Worm (Caenorhabditis elegans) whole organism, L4 larva: Measurements from ENCODE around the gene nhr-35.

ENCODE experiments used
- F26F4.8 ChIP-seq: fragments of 200-800 bp; sonication (Bioruptor generic); conservative IDR thresholded peaks from 2 replicates; pipeline ENCODE4 v1.3.6; 2022; ENCODE audit warnings: missing genetic modification characterization, missing compliant biosample characterization
- F49E8.2 ChIP-seq: sonication (generic microtip); optimal IDR thresholded peaks from 2 replicates; lab custom pipeline; 2016; ENCODE audit warnings: missing compliant biosample characterization, mild to moderate bottlenecking, missing genetic modification characterization, borderline replicate concordance
- R02D3.7 ChIP-seq: fragments of 150-350 bp; sonication (generic microtip); optimal IDR thresholded peaks from 3 replicates; lab custom pipeline; 2014; ENCODE audit warnings: missing biosample characterization, missing genetic modification characterization
- T26A8.4 ChIP-seq: fragments of 200-800 bp; sonication (Bioruptor generic); IDR thresholded peaks from 2 replicates; pipeline ENCODE4 v1.3.6; 2022; ENCODE audit warnings: missing genetic modification characterization, missing compliant biosample characterization
- Y105C5A.15 ChIP-seq: fragments of 200-800 bp; sonication (Bioruptor generic); IDR thresholded peaks from 2 replicates; pipeline ENCODE4 v1.3.6; 2022; ENCODE audit warnings: missing genetic modification characterization, missing compliant biosample characterization
- Y5F2A.4 ChIP-seq: fragments of 200-800 bp; sonication (Bioruptor generic); optimal IDR thresholded peaks from 2 replicates; lab custom pipeline; 2018; ENCODE audit warnings: mild to moderate bottlenecking, missing genetic modification characterization, missing compliant biosample characterization
- ZK337.2 ChIP-seq: fragments of 200-800 bp; sonication (Bioruptor generic); IDR thresholded peaks from 2 replicates; pipeline ENCODE4 v1.3.6; 2022; ENCODE audit warnings: missing genetic modification reagents, missing genetic modification characterization, missing compliant biosample characterization
- aha-1 ChIP-seq: fragments of 150-350 bp; peaks from one replicate; lab custom pipeline; 2014; ENCODE audit warnings: missing biosample characterization, missing genetic modification characterization
- aly-2 ChIP-seq: sonication (generic microtip); optimal IDR thresholded peaks from 2 replicates; lab custom pipeline; 2018; ENCODE audit warnings: missing biosample characterization, missing genetic modification characterization
- ceh-28 ChIP-seq: fragments of 150-350 bp; optimal IDR thresholded peaks from 2 replicates; lab custom pipeline; 2014; ENCODE audit warnings: missing biosample characterization, missing genetic modification reagents, missing genetic modification characterization
- ceh-44 ChIP-seq: fragments of 200-800 bp; sonication (Bioruptor generic); IDR thresholded peaks from 2 replicates; pipeline ENCODE4 v1.3.6; 2022; ENCODE audit warnings: missing genetic modification reagents, missing genetic modification characterization, missing compliant biosample characterization
- ces-1 ChIP-seq: fragments of 150-350 bp; sonication (generic microtip); optimal IDR thresholded peaks from 4 replicates; lab custom pipeline; 2014; ENCODE audit warnings: missing biosample characterization, missing genetic modification reagents, missing genetic modification characterization
- daf-12 ChIP-seq: fragments of 150-350 bp; optimal IDR thresholded peaks from 2 replicates; lab custom pipeline; 2014; ENCODE audit warnings: missing biosample characterization, missing genetic modification reagents, missing genetic modification characterization
- dmd-6 ChIP-seq: fragments of 200-800 bp; sonication (Bioruptor generic); IDR thresholded peaks from 2 replicates; pipeline ENCODE4 v1.3.6; 2022; ENCODE audit warnings: missing genetic modification reagents, missing genetic modification characterization, missing compliant biosample characterization
- dmd-9 ChIP-seq: fragments of 200-800 bp; sonication (Bioruptor generic); IDR thresholded peaks from 2 replicates; pipeline ENCODE4 v1.3.6; 2022; ENCODE audit warnings: missing genetic modification reagents, missing genetic modification characterization, missing compliant biosample characterization
- dve-1 ChIP-seq: sonication (generic microtip); optimal IDR thresholded peaks from 2 replicates; lab custom pipeline; 2017; ENCODE audit warnings: antibody characterized with exemption, mild to moderate bottlenecking, missing genetic modification characterization, missing compliant biosample characterization; ENCODE audit not compliant: insufficient read depth
- fkh-10 ChIP-seq: fragments of 150-350 bp; optimal IDR thresholded peaks from 2 replicates; lab custom pipeline; 2014; ENCODE audit warnings: missing biosample characterization, missing genetic modification reagents, missing genetic modification characterization
- fos-1 ChIP-seq: fragments of 150-350 bp; optimal IDR thresholded peaks from 2 replicates; lab custom pipeline; 2014; ENCODE audit warnings: missing biosample characterization, missing genetic modification characterization
- hlh-11 ChIP-seq: fragments of 200-800 bp; sonication (Bioruptor generic); optimal IDR thresholded peaks from 2 replicates; lab custom pipeline; 2018; ENCODE audit warnings: mild to moderate bottlenecking, missing genetic modification characterization, missing compliant biosample characterization
- hlh-30 ChIP-seq: sonication (generic microtip); optimal IDR thresholded peaks from 2 replicates; lab custom pipeline; 2017; ENCODE audit warnings: antibody characterized with exemption, mild to moderate bottlenecking, missing genetic modification characterization, missing compliant biosample characterization; ENCODE audit not compliant: insufficient read depth
- jun-1 ChIP-seq: fragments of 150-350 bp; optimal IDR thresholded peaks from 2 replicates; lab custom pipeline; 2014; ENCODE audit warnings: missing biosample characterization, missing genetic modification reagents, missing genetic modification characterization
- lin-1 ChIP-seq: fragments of 200-800 bp; sonication (Bioruptor generic); IDR thresholded peaks from 2 replicates; pipeline ENCODE4 v1.3.6; 2022; ENCODE audit warnings: missing genetic modification reagents, missing genetic modification characterization, missing compliant biosample characterization
- lir-3 ChIP-seq: sonication (generic microtip); optimal IDR thresholded peaks from 2 replicates; lab custom pipeline; 2016; ENCODE audit warnings: mild to moderate bottlenecking, missing genetic modification characterization, missing compliant biosample characterization
- mdl-1 ChIP-seq, 2 experiments: fragments of 150-350 bp in 1 of 2; sonication (generic microtip) in 1 of 2; optimal IDR thresholded peaks; 2 replicates each; lab custom pipeline; 2014 to 2017; ENCODE audit warnings: missing biosample characterization in 2 of 2, missing genetic modification characterization in 2 of 2
- mes-2 ChIP-seq: sonication (generic microtip); optimal IDR thresholded peaks from 2 replicates; lab custom pipeline; 2016; ENCODE audit warnings: missing genotype, mild to moderate bottlenecking, missing genetic modification characterization, missing compliant biosample characterization; ENCODE audit not compliant: poor library complexity, severe bottlenecking
- nhr-11 ChIP-seq: fragments of 150-350 bp; optimal IDR thresholded peaks from 2 replicates; lab custom pipeline; 2014; ENCODE audit warnings: missing biosample characterization, missing genetic modification characterization
- nhr-111 ChIP-seq: fragments of 200-800 bp; sonication (Bioruptor generic); optimal IDR thresholded peaks from 2 replicates; lab custom pipeline; 2018; ENCODE audit warnings: mild to moderate bottlenecking, missing genetic modification characterization, missing compliant biosample characterization
- nhr-237 ChIP-seq: sonication (generic microtip); optimal IDR thresholded peaks from 2 replicates; lab custom pipeline; 2017; ENCODE audit warnings: missing biosample characterization, missing genetic modification characterization
- nhr-42 ChIP-seq: fragments of 200-800 bp; sonication (Bioruptor generic); IDR thresholded peaks from 2 replicates; pipeline ENCODE4 v1.3.6; 2022; ENCODE audit warnings: missing genetic modification characterization, missing compliant biosample characterization
- php-3 ChIP-seq: fragments of 200-800 bp; sonication (Bioruptor generic); IDR thresholded peaks from 2 replicates; pipeline ENCODE4 v1.3.6; 2022; ENCODE audit warnings: missing genetic modification reagents, missing genetic modification characterization, missing compliant biosample characterization
- pqm-1 ChIP-seq: sonication (generic microtip); optimal IDR thresholded peaks from 2 replicates; lab custom pipeline; 2017; ENCODE audit warnings: missing biosample characterization, missing genetic modification characterization
- saeg-2 ChIP-seq: fragments of 200-800 bp; sonication (Bioruptor generic); IDR thresholded peaks from 2 replicates; pipeline ENCODE4 v1.3.6; 2022; ENCODE audit warnings: missing genetic modification reagents, missing genetic modification characterization, missing compliant biosample characterization
- skn-1 ChIP-seq: fragments of 150-350 bp; optimal IDR thresholded peaks from 2 replicates; lab custom pipeline; 2014; ENCODE audit warnings: missing biosample characterization, missing genetic modification characterization
- unc-130 ChIP-seq: sonication (generic microtip); optimal IDR thresholded peaks from 2 replicates; lab custom pipeline; 2016; ENCODE audit warnings: missing genetic modification reagents, missing genetic modification characterization, missing compliant biosample characterization
- unc-39 ChIP-seq: sonication (generic microtip); optimal IDR thresholded peaks from 2 replicates; lab custom pipeline; 2017; ENCODE audit warnings: missing biosample characterization, missing genetic modification characterization
- unc-62 ChIP-seq, 3 experiments: fragments of 150-350 bp in 1 of 3; sonication (generic microtip); optimal IDR thresholded peaks in 2 of 3; peaks in 1 of 3; 1 replicate in 1 of 3; 2 replicates in 2 of 3; lab custom pipeline; 2014 to 2017; ENCODE audit warnings: missing biosample characterization in 3 of 3, missing genetic modification characterization in 3 of 3, missing genetic modification reagents in 3 of 3, missing genotype in 1 of 3
- ztf-7 ChIP-seq: fragments of 150-350 bp; optimal IDR thresholded peaks from 2 replicates; lab custom pipeline; 2014; ENCODE audit warnings: missing biosample characterization, missing genetic modification characterization

The nhr-35 gene

DNA sequence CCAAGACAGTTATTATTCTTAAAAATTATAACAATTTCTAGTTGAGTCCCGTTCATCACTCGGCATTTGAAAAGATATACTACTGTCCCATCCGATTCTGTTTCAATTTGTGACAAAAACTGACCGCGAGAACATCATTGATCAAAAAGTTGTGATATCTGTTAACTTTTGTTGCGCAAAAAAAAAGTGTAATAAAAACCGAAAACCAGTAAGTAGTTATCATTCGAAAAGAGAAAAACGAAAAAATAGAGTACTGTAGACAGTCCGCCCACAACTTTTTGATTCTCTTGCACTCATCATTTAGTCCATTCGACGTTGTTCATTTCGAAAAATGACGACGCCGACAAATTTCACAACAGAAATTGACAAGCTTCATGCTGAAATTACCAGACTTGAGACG lies 38.6 kb downstream of the nhr-35 start, which contains the start of gene amt-1:
Gene amt-1 (plus strand): TSS at position 301 of the 400 bp plus-strand sequence.
- 0 out of 2 replicates have a peak, but pooled peaks have one; percentile 13 for TF ChIP-seq dmd-6 (GFP tag; lab: Robert Waterston, UW)
- no peak for TF ChIP-seq unc-39 (tag; lab: Kevin White, UChicago)

DNA sequence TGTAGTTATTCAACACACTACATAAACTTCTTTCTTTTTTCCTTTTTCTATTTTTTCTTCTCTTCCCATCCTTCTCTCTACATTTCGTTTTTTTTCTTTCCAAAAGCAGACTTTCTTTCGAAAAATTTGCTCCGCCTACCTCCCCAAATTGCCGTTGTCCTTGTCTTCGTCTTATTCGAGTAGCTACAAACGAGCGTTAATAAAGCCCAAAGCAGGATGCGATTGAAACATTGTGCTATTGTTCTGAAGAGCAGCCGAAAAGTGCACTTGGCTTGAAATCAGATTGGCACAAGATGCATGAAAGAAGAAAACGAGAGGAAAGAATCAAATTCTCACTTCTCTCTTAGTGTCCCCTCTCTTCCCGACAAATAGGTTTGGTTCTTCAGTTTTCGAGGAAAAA lies 42.4 kb downstream of the nhr-35 start:
- peak; percentile 52 for TF ChIP-seq fkh-10 (GFP tag; lab: Kevin White, UChicago)
- TF ChIP-seq ztf-7 (tag; lab: Kevin White, UChicago), result no peak
- peak; percentile 42 for TF ChIP-seq ces-1 (GFP tag; lab: Kevin White, UChicago)

DNA sequence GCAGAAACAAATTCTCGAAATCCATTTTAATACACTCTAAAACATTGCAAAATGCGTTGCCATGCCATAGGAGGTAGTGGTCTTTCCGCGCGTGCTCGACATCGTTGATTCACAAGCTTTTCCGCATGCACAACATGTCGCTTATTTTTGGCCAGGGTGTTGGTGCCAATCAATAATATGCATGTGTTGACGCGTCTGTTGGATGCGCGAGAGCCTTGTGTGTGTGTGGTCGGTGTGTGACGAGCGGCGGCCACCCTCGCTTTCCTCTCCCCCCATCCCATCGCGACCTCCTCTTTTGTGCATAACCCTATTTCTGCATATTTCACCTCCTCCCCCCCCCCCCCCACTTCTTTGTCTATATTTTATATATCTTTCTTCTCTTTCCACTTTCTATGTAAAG lies 43.8 kb downstream of the nhr-35 start:
- peak; percentile 46 for TF ChIP-seq hlh-30 (tag; lab: Kevin White, UChicago)
- no peak for TF ChIP-seq fos-1 (tag; lab: Kevin White, UChicago)
- TF ChIP-seq nhr-237 (tag; lab: Kevin White, UChicago), result no peak
- TF ChIP-seq ZK337.2 (GFP tag; lab: Robert Waterston, UW), result peak; percentile 34; the same call in 1 of the 2 replicates
- no peak for TF ChIP-seq ceh-44 (GFP tag; lab: Robert Waterston, UW)
- no peak for TF ChIP-seq aly-2
- no peak for TF ChIP-seq skn-1 (tag; lab: Kevin White, UChicago)
- TF ChIP-seq php-3 (GFP tag; lab: Robert Waterston, UW), result no peak
- TF ChIP-seq nhr-11 (tag; lab: Kevin White, UChicago), result no peak
- TF ChIP-seq unc-130 (GFP tag; lab: Kevin White, UChicago), result no peak
- no peak for TF ChIP-seq lir-3
- no peak for TF ChIP-seq saeg-2 (GFP tag; lab: Robert Waterston, UW)
- TF ChIP-seq hlh-11 (tag; lab: Kevin White, UChicago), result no peak
- TF ChIP-seq R02D3.7 (tag; lab: Kevin White, UChicago), result no peak
- no peak for TF ChIP-seq T26A8.4 (GFP tag; lab: Robert Waterston, UW)
- peak in 1 of 2 experiments; percentile 12 for TF ChIP-seq mdl-1 (tag; optimal IDR thresholded peaks at IDR 0.05; lab: Kevin White, UChicago)

DNA sequence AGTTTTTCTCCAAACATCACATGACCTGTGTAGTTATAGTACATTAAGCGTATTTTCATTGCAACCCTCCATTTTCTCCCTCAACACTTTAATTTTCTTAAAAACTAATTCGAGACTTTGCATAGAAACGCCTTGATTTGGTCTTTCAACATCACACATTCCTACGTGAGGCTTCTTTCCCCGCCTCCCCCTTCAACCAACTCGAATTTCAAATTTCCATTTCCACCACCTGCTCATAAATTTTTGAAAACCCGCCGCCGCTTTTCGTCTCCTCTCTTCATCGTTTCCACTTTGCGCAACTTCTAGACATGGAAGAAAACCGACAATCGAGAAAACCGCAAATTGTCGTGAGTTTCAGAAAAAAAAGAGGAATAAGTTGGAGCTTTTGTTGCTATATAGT lies 45.5 kb downstream of the nhr-35 start, which contains the start of gene C05E11.3:
Gene C05E11.3 (plus strand): TSS at position 301 of the 400 bp plus-strand sequence.
- TF ChIP-seq mes-2 (tag; lab: Kevin White, UChicago) (no peak), unc-39 (tag; lab: Kevin White, UChicago) (no peak)

DNA sequence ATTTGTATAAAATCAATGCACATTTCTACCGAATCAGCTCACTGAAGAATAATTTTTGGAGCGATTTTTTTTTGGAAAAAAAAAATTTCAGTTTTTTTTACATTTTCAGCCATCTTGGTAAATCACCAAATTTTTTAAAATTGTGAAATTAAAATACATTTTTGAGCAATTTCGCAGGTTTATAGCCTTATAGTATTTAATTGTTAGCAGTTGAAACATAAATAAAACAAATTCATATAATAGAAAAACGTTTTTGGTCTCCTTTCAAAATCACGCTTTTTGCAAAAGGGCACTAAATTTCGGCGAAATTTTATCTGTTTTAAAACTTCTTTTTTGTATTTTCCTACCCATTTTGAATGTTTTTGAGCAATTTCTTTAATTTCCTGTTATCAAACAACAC lies 46.1 kb downstream of the nhr-35 start:
- TF ChIP-seq unc-62 (GFP tag; optimal IDR thresholded peaks at IDR 0.05 in 1 of 2; lab: Kevin White, UChicago) (peak in 1 of 2 experiments; percentile 94), unc-62 (tag; optimal IDR thresholded peaks at IDR 0.05; lab: Kevin White, UChicago) (no peak), lir-3 (no peak), dmd-9 (GFP tag; lab: Robert Waterston, UW) (no peak), daf-12 (tag; lab: Kevin White, UChicago) (no peak), nhr-111 (GFP tag; lab: Kevin White, UChicago) (no peak), jun-1 (no peak)
- TF ChIP-seq, all 104 proteins: peak for 1

DNA sequence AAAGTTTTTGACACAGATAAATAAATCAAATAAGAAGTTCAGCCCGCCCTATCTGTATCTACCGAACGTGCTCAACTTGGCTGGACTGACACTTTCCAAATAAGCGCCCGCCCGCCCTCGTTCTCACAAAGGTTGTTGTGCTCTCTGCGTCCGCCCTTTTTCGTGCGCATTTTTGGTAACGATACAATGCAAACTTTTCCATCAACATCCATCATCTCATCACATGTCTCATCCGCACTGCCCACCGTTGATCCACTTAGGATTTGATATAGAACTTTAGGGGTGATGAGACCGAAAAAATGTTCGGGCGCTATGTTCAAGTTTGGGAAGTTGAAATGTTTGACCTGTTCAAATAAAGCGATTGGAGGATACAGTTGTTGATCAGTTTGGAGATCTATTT lies 53.1 kb downstream of the nhr-35 start, which contains the start of gene C05E11.7:
Gene C05E11.7 (minus strand): TSS at position 101 of the 400 bp plus-strand sequence.
- no peak for TF ChIP-seq F26F4.8 (GFP tag; lab: Robert Waterston, UW)
- TF ChIP-seq aha-1 (tag; lab: Kevin White, UChicago), result peak; percentile 48
- TF ChIP-seq, all 104 proteins: peak for 1

DNA sequence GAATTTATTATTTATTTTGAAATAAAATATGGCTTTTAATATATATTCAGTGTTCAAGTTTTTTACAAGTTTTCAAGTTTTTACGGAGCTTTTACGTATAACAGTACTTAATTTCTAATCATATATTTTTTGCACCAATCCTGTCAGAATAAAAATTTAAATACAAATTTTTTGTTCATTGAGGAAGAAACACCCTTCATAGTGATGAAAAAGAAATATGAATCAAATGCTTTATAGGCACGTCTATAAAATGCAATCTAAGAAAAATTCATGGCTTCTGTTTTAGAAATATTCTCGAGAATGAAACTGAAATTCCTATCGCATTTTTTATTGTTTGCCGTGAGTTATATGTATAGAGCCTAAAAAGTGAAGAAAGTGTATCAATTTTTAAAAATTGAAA lies 54.1 kb downstream of the nhr-35 start, which contains the start of gene C05E11.2:
Gene C05E11.2 (plus strand): TSS at position 301 of the 400 bp plus-strand sequence.
- TF ChIP-seq dmd-9 (GFP tag; lab: Robert Waterston, UW) (no peak), pqm-1 (tag; lab: Kevin White, UChicago) (no peak), nhr-42 (GFP tag; lab: Robert Waterston, UW) (no peak), dve-1 (tag; lab: Kevin White, UChicago) (no peak), Y5F2A.4 (GFP tag; lab: Kevin White, UChicago) (no peak), lin-1 (GFP tag; lab: Robert Waterston, UW) (no peak), F49E8.2 (tag; lab: Kevin White, UChicago) (no peak), Y105C5A.15 (no peak), ceh-28 (tag; lab: Kevin White, UChicago) (no peak)
